Worm (Caenorhabditis elegans): Measurements from ENCODE around the gene F56D6.6.

Gene F56D6.6

ce11 chrIV:3892027-3892426 is 11.0 kb upstream of the F56D6.6 start, which contains the start of gene F56D6.9:
Gene F56D6.9 (plus strand): TSS chrIV:3892327.
- TF ChIP-seq tbx-2 (tag; optimal IDR thresholded peaks at IDR 0.05): no peak
- TF ChIP-seq ceh-22 (tag; optimal IDR thresholded peaks at IDR 0.05): no peak
- TF ChIP-seq sdc-2 (tag; optimal IDR thresholded peaks at IDR 0.05): no peak
- no peak for TF ChIP-seq pha-4 (tag; optimal IDR thresholded peaks at IDR 0.05)
- TF ChIP-seq ceh-6 (GFP tag; optimal IDR thresholded peaks at IDR 0.05): no peak
- TF ChIP-seq nhr-232 (tag; optimal IDR thresholded peaks at IDR 0.05): no peak
- TF ChIP-seq rnt-1 (tag; optimal IDR thresholded peaks at IDR 0.05): no peak
- no peak for TF ChIP-seq mec-3 (tag; optimal IDR thresholded peaks at IDR 0.05; ENCODE audit: borderline replicate concordance)
- TF ChIP-seq ref-2 (tag; optimal IDR thresholded peaks at IDR 0.05): no peak
- TF ChIP-seq ets-4 (tag; optimal IDR thresholded peaks at IDR 0.05): no peak
- no peak for TF ChIP-seq ceh-9 (tag; optimal IDR thresholded peaks at IDR 0.05)
- TF ChIP-seq elt-2 (tag; optimal IDR thresholded peaks at IDR 0.05): no peak
- no peak for TF ChIP-seq F13H6.1 (tag; optimal IDR thresholded peaks at IDR 0.05)
- no peak for TF ChIP-seq npax-4 (tag; optimal IDR thresholded peaks at IDR 0.05)
- TF ChIP-seq K02D7.2 (tag; optimal IDR thresholded peaks at IDR 0.05): no peak
- TF ChIP-seq ceh-45 (GFP tag; IDR thresholded peaks at IDR 0.05): no peak
- TF ChIP-seq pros-1 (tag; optimal IDR thresholded peaks at IDR 0.05): no peak
- TF ChIP-seq unc-42 (tag; optimal IDR thresholded peaks at IDR 0.05): no peak
- no peak for TF ChIP-seq lim-6 (tag; optimal IDR thresholded peaks at IDR 0.05)

ce11 chrIV:3894004-3894480 is 9.0 kb upstream of the F56D6.6 start, which contains the start of gene F56D6.8:
Gene F56D6.8 (minus strand): TSS chrIV:3894430.
- TF ChIP-seq madf-2 (tag; optimal IDR thresholded peaks at IDR 0.05): no peak
- TF ChIP-seq ahr-1 (tag; optimal IDR thresholded peaks at IDR 0.05): no peak
- TF ChIP-seq hlh-8 (tag; optimal IDR thresholded peaks at IDR 0.05): no peak
- no peak for TF ChIP-seq npax-4 (tag; optimal IDR thresholded peaks at IDR 0.05)
- TF ChIP-seq ceh-2 (tag; optimal IDR thresholded peaks at IDR 0.05): no peak
- no peak for TF ChIP-seq ceh-48 (tag; optimal IDR thresholded peaks at IDR 0.05)
- TF ChIP-seq ceh-19 (GFP tag; optimal IDR thresholded peaks at IDR 0.05): no peak
- TF ChIP-seq ceh-31 (tag; optimal IDR thresholded peaks at IDR 0.05): no peak
- no peak for TF ChIP-seq gmeb-2 (tag; optimal IDR thresholded peaks at IDR 0.05)
- TF ChIP-seq ceh-6 (GFP tag; optimal IDR thresholded peaks at IDR 0.05): no peak
- TF ChIP-seq pax-1 (tag; optimal IDR thresholded peaks at IDR 0.05): no peak
- no peak for TF ChIP-seq nhr-11 (tag; optimal IDR thresholded peaks at IDR 0.05)
- no peak for TF ChIP-seq unc-3 (GFP tag; conservative IDR thresholded peaks at IDR 0.05)
- TF ChIP-seq unc-3 (tag; optimal IDR thresholded peaks at IDR 0.05): no peak
- no peak for TF ChIP-seq pat-9 (tag; optimal IDR thresholded peaks at IDR 0.05)
- no peak for TF ChIP-seq ceh-18 (tag; optimal IDR thresholded peaks at IDR 0.05)
- no peak for TF ChIP-seq pag-3 (tag; optimal IDR thresholded peaks at IDR 0.05; ENCODE audit: borderline replicate concordance)
- TF ChIP-seq ceh-24 (tag; optimal IDR thresholded peaks at IDR 0.05): no peak
- no peak for TF ChIP-seq nfya-1 (tag; optimal IDR thresholded peaks at IDR 0.05)
- no peak for TF ChIP-seq pha-4 (tag; optimal IDR thresholded peaks at IDR 0.05)
- no peak for TF ChIP-seq C08G9.2 (tag; optimal IDR thresholded peaks at IDR 0.05)

ce11 chrIV:3894770-3895169 is 8.3 kb upstream of the F56D6.6 start, which contains the start of gene dct-8:
Gene dct-8 (plus strand): TSS chrIV:3895070.
- TF ChIP-seq pax-1 (tag; optimal IDR thresholded peaks at IDR 0.05) (no peak), fkh-10 (GFP tag; optimal IDR thresholded peaks at IDR 0.05) (no peak), tbx-2 (tag; optimal IDR thresholded peaks at IDR 0.05) (no peak), ceh-48 (tag; optimal IDR thresholded peaks at IDR 0.05) (no peak), ttx-3 (tag; optimal IDR thresholded peaks at IDR 0.05) (no peak), hlh-13 (GFP tag; optimal IDR thresholded peaks at IDR 0.05) (no peak), ets-4 (tag; optimal IDR thresholded peaks at IDR 0.05) (no peak), Y22D7AL.16 (tag; optimal IDR thresholded peaks at IDR 0.05) (no peak)
